Fruit fly (Drosophila melanogaster) whole organism, embryonic: ENCODE measurements around the gene CG42258.

Source experiments
- Aef1 ChIP-seq: fragments of 200-800 bp; sonication (Bioruptor generic); IDR thresholded peaks from 3 replicates; pipeline ENCODE4 v1.3.6; 2022; ENCODE audit warnings: missing biosample characterization, missing genetic modification characterization
- Asciz ChIP-seq: fragments of 200-800 bp; sonication (Bioruptor generic); optimal IDR thresholded peaks from 2 replicates; lab custom pipeline; 2017; ENCODE audit warnings: missing biosample characterization, mild to moderate bottlenecking, missing genetic modification characterization, missing genetic modification reagents
- CG1024 ChIP-seq: fragments of 200-800 bp; sonication (Bioruptor generic); IDR thresholded peaks from 2 replicates; pipeline ENCODE4 v1.3.6; 2022; ENCODE audit warnings: missing biosample characterization, missing genetic modification characterization
- CG10462 ChIP-seq: fragments of 200-800 bp; sonication (Bioruptor generic); optimal IDR thresholded peaks from 2 replicates; lab custom pipeline; 2016; ENCODE audit warnings: missing biosample characterization, missing genetic modification characterization
- CG10543 ChIP-seq: fragments of 200-800 bp; sonication (Bioruptor generic); optimal IDR thresholded peaks from 3 replicates; lab custom pipeline; 2017; ENCODE audit warnings: missing biosample characterization, mild to moderate bottlenecking, missing genetic modification characterization, moderate library complexity
- CG11398 ChIP-seq: fragments of 200-800 bp; sonication (Bioruptor generic); optimal IDR thresholded peaks from 2 replicates; lab custom pipeline; 2016; ENCODE audit warnings: missing biosample characterization, missing genetic modification characterization
- CG12071 ChIP-seq: fragments of 200-800 bp; sonication (Bioruptor generic); optimal IDR thresholded peaks from 3 replicates; lab custom pipeline; 2018; ENCODE audit warnings: missing biosample characterization, mild to moderate bottlenecking, missing genetic modification characterization
- CG12155 ChIP-seq: fragments of 200-800 bp; sonication (Bioruptor generic); optimal IDR thresholded peaks from 3 replicates; lab custom pipeline; 2016; ENCODE audit warnings: missing biosample characterization, missing genetic modification characterization
- CG13894 ChIP-seq: fragments of 200-800 bp; sonication (Bioruptor generic); optimal IDR thresholded peaks from 3 replicates; lab custom pipeline; 2018; ENCODE audit warnings: missing biosample characterization, mild to moderate bottlenecking, missing genetic modification characterization, moderate library complexity
- CG14860 ChIP-seq: fragments of 200-800 bp; sonication (Bioruptor generic); IDR thresholded peaks from 3 replicates; pipeline ENCODE4 v1.3.6; 2022; ENCODE audit warnings: missing biosample characterization, missing genetic modification characterization; ENCODE audit not compliant: partially characterized antibody
- CG2116 ChIP-seq: fragments of 200-800 bp; sonication (Bioruptor generic); optimal IDR thresholded peaks from 3 replicates; lab custom pipeline; 2018; ENCODE audit warnings: missing biosample characterization, mild to moderate bottlenecking, missing genetic modification characterization
- CG30403 ChIP-seq: fragments of 200-800 bp; sonication (Bioruptor generic); optimal IDR thresholded peaks from 3 replicates; lab custom pipeline; 2016; ENCODE audit warnings: missing biosample characterization, missing genetic modification characterization
- CG34224 ChIP-seq: fragments of 200-800 bp; sonication (Bioruptor generic); IDR thresholded peaks from 3 replicates; pipeline ENCODE4 v1.3.6; 2022; ENCODE audit warnings: missing biosample characterization, missing genetic modification characterization; ENCODE audit not compliant: partially characterized antibody
- CG5953 ChIP-seq: fragments of 200-800 bp; sonication (Bioruptor generic); IDR thresholded peaks from 2 replicates; pipeline ENCODE4 v1.3.6; 2022; ENCODE audit warnings: missing biosample characterization, missing genetic modification characterization
- CG6272 ChIP-seq: fragments of 200-800 bp; sonication (Bioruptor generic); IDR thresholded peaks from 2 replicates; pipeline ENCODE4 v1.3.6; 2022; ENCODE audit warnings: missing biosample characterization, missing genetic modification characterization
- CG6654 ChIP-seq: fragments of 200-800 bp; sonication (Bioruptor generic); optimal IDR thresholded peaks from 2 replicates; lab custom pipeline; 2017; ENCODE audit warnings: missing biosample characterization, mild to moderate bottlenecking, missing genetic modification characterization
- CG8089 ChIP-seq: fragments of 200-800 bp; sonication (Bioruptor generic); optimal IDR thresholded peaks from 3 replicates; lab custom pipeline; 2016; ENCODE audit warnings: missing biosample characterization, missing genetic modification characterization
- CG9817 ChIP-seq: fragments of 200-800 bp; sonication (Bioruptor generic); optimal IDR thresholded peaks from 2 replicates; lab custom pipeline; 2018; ENCODE audit warnings: missing biosample characterization, mild to moderate bottlenecking, missing genetic modification characterization, moderate library complexity
- Doc3 ChIP-seq: fragments of 200-800 bp; sonication (Bioruptor generic); IDR thresholded peaks from 3 replicates; pipeline ENCODE4 v1.3.6; 2022; ENCODE audit warnings: missing biosample characterization, missing genetic modification characterization; ENCODE audit not compliant: partially characterized antibody
- GATAe ChIP-seq: fragments of 200-800 bp; sonication (Bioruptor generic); conservative IDR thresholded peaks from 2 replicates; pipeline ENCODE4 v1.3.6; 2022; ENCODE audit warnings: missing biosample characterization, missing genetic modification characterization
- H2.0 ChIP-seq: fragments of 200-800 bp; sonication (Bioruptor generic); IDR thresholded peaks from 2 replicates; pipeline ENCODE4 v1.3.6; 2022; ENCODE audit warnings: missing biosample characterization, missing genetic modification characterization
- HLHmδ ChIP-seq: fragments of 200-800 bp; sonication (Bioruptor generic); optimal IDR thresholded peaks from 2 replicates; lab custom pipeline; 2018; ENCODE audit warnings: missing biosample characterization, mild to moderate bottlenecking, missing genetic modification characterization, moderate library complexity
- Mad ChIP-seq: fragments of 200-800 bp; sonication (Bioruptor generic); optimal IDR thresholded peaks from 2 replicates; lab custom pipeline; 2016; ENCODE audit warnings: missing biosample characterization, missing genetic modification characterization
- Meics ChIP-seq: fragments of 200-800 bp; sonication (Bioruptor generic); optimal IDR thresholded peaks from 2 replicates; lab custom pipeline; 2017; ENCODE audit warnings: missing biosample characterization, mild to moderate bottlenecking, missing genetic modification characterization
- Myb ChIP-seq: fragments of 200-800 bp; sonication (Bioruptor generic); optimal IDR thresholded peaks from 2 replicates; lab custom pipeline; 2016; ENCODE audit warnings: missing biosample characterization, missing genetic modification characterization
- Neu2 ChIP-seq: fragments of 200-800 bp; sonication (Bioruptor generic); optimal IDR thresholded peaks from 3 replicates; lab custom pipeline; 2016; ENCODE audit warnings: missing biosample characterization, missing genetic modification characterization, borderline replicate concordance
- Optix ChIP-seq: fragments of 200-800 bp; sonication (Bioruptor generic); IDR thresholded peaks from 3 replicates; pipeline ENCODE4 v1.3.6; 2022; ENCODE audit warnings: missing biosample characterization, missing genetic modification characterization
- Pdp1 ChIP-seq, 2 experiments: fragments of 200-800 bp; sonication (Bioruptor generic); optimal IDR thresholded peaks; 3 replicates each; lab custom pipeline; 2016; ENCODE audit warnings: missing biosample characterization in 2 of 2, missing genetic modification characterization in 2 of 2, mild to moderate bottlenecking in 1 of 2, moderate library complexity in 1 of 2
- Sox100B ChIP-seq: fragments of 200-800 bp; sonication (Bioruptor generic); optimal IDR thresholded peaks from 3 replicates; lab custom pipeline; 2018; ENCODE audit warnings: missing biosample characterization, mild to moderate bottlenecking, missing genetic modification characterization
- az2 ChIP-seq: fragments of 200-800 bp; sonication (Bioruptor generic); optimal IDR thresholded peaks from 3 replicates; lab custom pipeline; 2016; ENCODE audit warnings: missing biosample characterization, missing genetic modification characterization
- cas ChIP-seq: fragments of 200-800 bp; sonication (Bioruptor generic); IDR thresholded peaks from 2 replicates; pipeline ENCODE4 v1.3.6; 2022; ENCODE audit warnings: missing biosample characterization, missing genetic modification characterization
- cato ChIP-seq: fragments of 200-800 bp; sonication (Bioruptor generic); optimal IDR thresholded peaks from 2 replicates; lab custom pipeline; 2016; ENCODE audit warnings: missing biosample characterization, missing genetic modification characterization, borderline replicate concordance
- chm ChIP-seq: fragments of 200-800 bp; sonication (Bioruptor generic); IDR thresholded peaks from 2 replicates; pipeline ENCODE4 v1.3.6; 2022; ENCODE audit warnings: missing biosample characterization, missing genetic modification characterization
- danr ChIP-seq: fragments of 200-800 bp; sonication (Bioruptor generic); IDR thresholded peaks from 2 replicates; pipeline ENCODE4 v1.3.6; 2022; ENCODE audit warnings: missing biosample characterization, missing genetic modification characterization
- eyg ChIP-seq: fragments of 200-800 bp; sonication (Bioruptor generic); optimal IDR thresholded peaks from 3 replicates; lab custom pipeline; 2016; ENCODE audit warnings: missing biosample characterization, missing genetic modification characterization
- fd64A ChIP-seq: fragments of 200-800 bp; sonication (Bioruptor generic); optimal IDR thresholded peaks from 3 replicates; lab custom pipeline; 2018; ENCODE audit warnings: missing biosample characterization, mild to moderate bottlenecking, missing genetic modification characterization
- ftz-f1 ChIP-seq: fragments of 200-800 bp; sonication (Bioruptor generic); optimal IDR thresholded peaks from 2 replicates; lab custom pipeline; 2016; ENCODE audit warnings: missing biosample characterization, missing genetic modification characterization
- hb ChIP-seq: fragments of 200-800 bp; sonication (Bioruptor generic); IDR thresholded peaks from 3 replicates; pipeline ENCODE4 v1.3.6; 2022; ENCODE audit warnings: missing biosample characterization, missing genetic modification characterization; ENCODE audit not compliant: partially characterized antibody
- inv ChIP-seq: fragments of 200-800 bp; sonication (Bioruptor generic); IDR thresholded peaks from 2 replicates; pipeline ENCODE4 v1.3.6; 2022; ENCODE audit warnings: missing biosample characterization, missing genetic modification characterization; ENCODE audit not compliant: partially characterized antibody
- klu ChIP-seq: fragments of 200-800 bp; sonication (Bioruptor generic); IDR thresholded peaks from 2 replicates; pipeline ENCODE4 v1.3.6; 2022; ENCODE audit warnings: missing biosample characterization, missing genetic modification characterization
- lbe ChIP-seq: fragments of 200-800 bp; sonication (Bioruptor generic); optimal IDR thresholded peaks from 2 replicates; lab custom pipeline; 2016; ENCODE audit warnings: missing biosample characterization, mild to moderate bottlenecking, missing genetic modification characterization
- nau ChIP-seq: fragments of 200-800 bp; sonication (Bioruptor generic); optimal IDR thresholded peaks from 3 replicates; lab custom pipeline; 2017; ENCODE audit warnings: missing biosample characterization, mild to moderate bottlenecking, missing genetic modification characterization, missing genetic modification reagents
- onecut ChIP-seq: fragments of 200-800 bp; sonication (Bioruptor generic); IDR thresholded peaks from 2 replicates; pipeline ENCODE4 v1.3.6; 2022; ENCODE audit warnings: missing biosample characterization, missing genetic modification characterization
- pfk ChIP-seq: fragments of 200-800 bp; sonication (Bioruptor generic); optimal IDR thresholded peaks from 2 replicates; lab custom pipeline; 2018; ENCODE audit warnings: missing biosample characterization, mild to moderate bottlenecking, missing genetic modification characterization, moderate library complexity
- phol ChIP-seq: fragments of 200-800 bp; sonication (Bioruptor generic); optimal IDR thresholded peaks from 3 replicates; lab custom pipeline; 2018; ENCODE audit warnings: missing biosample characterization, mild to moderate bottlenecking, missing genetic modification characterization, moderate library complexity
- ranshi ChIP-seq: fragments of 200-800 bp; sonication (Bioruptor generic); IDR thresholded peaks from 2 replicates; pipeline ENCODE4 v1.3.6; 2022; ENCODE audit warnings: missing biosample characterization, missing genetic modification characterization
- seq ChIP-seq: fragments of 200-800 bp; sonication (Bioruptor generic); IDR thresholded peaks from 2 replicates; pipeline ENCODE4 v1.3.6; 2022; ENCODE audit warnings: missing biosample characterization, missing genetic modification characterization
- sr ChIP-seq: fragments of 200-800 bp; sonication (Bioruptor generic); IDR thresholded peaks from 3 replicates; pipeline ENCODE4 v1.3.6; 2022; ENCODE audit warnings: missing biosample characterization, missing genetic modification characterization
- z ChIP-seq: fragments of 200-800 bp; sonication (Bioruptor generic); IDR thresholded peaks from 3 replicates; pipeline ENCODE4 v1.3.6; 2022; ENCODE audit warnings: missing biosample characterization, missing genetic modification characterization

The CG42258 gene

DNA sequence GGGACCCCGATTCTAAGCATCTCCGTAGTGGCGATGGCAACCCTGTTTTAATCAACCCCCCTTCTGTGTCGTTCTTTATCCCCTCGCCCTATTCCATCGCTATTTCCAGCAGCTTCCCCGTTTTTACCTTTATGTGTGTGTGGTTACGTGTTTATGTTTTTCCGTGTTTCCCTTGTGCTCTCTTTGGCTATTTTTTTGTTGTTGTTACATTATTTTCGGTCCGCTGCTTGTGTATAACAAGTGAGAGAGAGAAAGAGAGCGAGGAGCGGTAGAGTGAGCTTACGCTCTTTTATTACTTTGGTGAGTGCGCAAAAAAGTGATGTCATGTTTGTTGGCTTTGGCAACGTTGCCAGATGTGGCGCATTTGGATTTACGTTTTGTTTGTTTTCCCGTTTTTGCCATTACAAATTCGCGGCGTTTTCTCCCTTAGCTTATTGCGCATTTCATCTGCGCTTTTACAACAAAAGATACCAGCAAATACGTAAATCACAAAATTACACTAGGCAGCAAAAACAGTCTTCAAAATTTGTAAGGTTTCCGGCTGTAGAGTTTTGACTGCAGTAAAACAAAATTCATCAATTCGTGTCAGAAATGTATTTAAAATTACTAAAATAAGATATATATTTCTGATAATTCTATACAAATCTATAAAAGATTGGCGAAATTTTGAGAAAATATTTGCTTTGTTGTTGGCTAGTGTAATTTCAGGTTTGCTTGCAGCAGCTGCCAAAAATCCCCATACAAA, 7.0 kb downstream of the CG42258 start (continued):
- TF ChIP-seq lbe (GFP tag; lab: Kevin White, UChicago): no peak
- no peak for TF ChIP-seq CG1024 (GFP tag; lab: Robert Waterston, UW)
- TF ChIP-seq klu (GFP tag; lab: Robert Waterston, UW): peak; percentile 59; the same call in 1 of the 2 replicates
- no peak for TF ChIP-seq CG13894 (tag; lab: Kevin White, UChicago)
- peak; percentile 28 for TF ChIP-seq CG6654 (GFP tag; lab: Kevin White, UChicago)
- no peak for TF ChIP-seq CG10462 (GFP tag; lab: Kevin White, UChicago)
- TF ChIP-seq az2 (GFP tag; lab: Kevin White, UChicago): peak; percentile 40
- peak; percentile 65 for TF ChIP-seq Sox100B (GFP tag; lab: Kevin White, UChicago)
- TF ChIP-seq Pdp1 (GFP tag; optimal IDR thresholded peaks at IDR 0.05; lab: Kevin White, UChicago): peak in 1 of 2 experiments; percentile 92
- peak; percentile 60 for TF ChIP-seq H2.0
- TF ChIP-seq Myb (GFP tag; lab: Kevin White, UChicago): no peak
- TF ChIP-seq CG30403 (GFP tag; lab: Kevin White, UChicago): no peak
- no peak for TF ChIP-seq Optix (GFP tag; lab: Robert Waterston, UW)
- TF ChIP-seq Mad (GFP tag; lab: Kevin White, UChicago): no peak
- no peak for TF ChIP-seq HLHmδ (GFP tag; lab: Kevin White, UChicago)
- TF ChIP-seq sr (GFP tag; lab: Robert Waterston, UW): no peak
- no peak for TF ChIP-seq cas
- peak; percentile 78 for TF ChIP-seq Meics (GFP tag; lab: Kevin White, UChicago)
- TF ChIP-seq CG12071 (GFP tag; lab: Kevin White, UChicago): no peak
- TF ChIP-seq phol (tag; lab: Kevin White, UChicago): peak; percentile 53
- no peak for TF ChIP-seq GATAe (GFP tag; lab: Robert Waterston, UW)
- no peak for TF ChIP-seq CG14860
- TF ChIP-seq chm: no peak; the same call in 1 of the 2 replicates
- TF ChIP-seq onecut (GFP tag; lab: Robert Waterston, UW): 0 out of 2 replicates have a peak, but pooled peaks have one; percentile 14
- TF ChIP-seq seq: peak; percentile 67
- no peak for TF ChIP-seq CG11398 (GFP tag; lab: Kevin White, UChicago)
- TF ChIP-seq CG10543 (GFP tag; lab: Kevin White, UChicago): peak; percentile 26
- no peak for TF ChIP-seq CG12155 (GFP tag; lab: Kevin White, UChicago)
- no peak for TF ChIP-seq CG8089 (GFP tag; lab: Kevin White, UChicago)
- TF ChIP-seq z (GFP tag; lab: Robert Waterston, UW): no peak
- peak; percentile 69 for TF ChIP-seq Aef1 (GFP tag; lab: Robert Waterston, UW)
- no peak for TF ChIP-seq inv (GFP tag; lab: Robert Waterston, UW)
- no peak for TF ChIP-seq Doc3 (GFP tag; lab: Robert Waterston, UW)
- no peak for TF ChIP-seq nau (GFP tag; lab: Kevin White, UChicago)
- no peak for TF ChIP-seq CG2116 (GFP tag; lab: Kevin White, UChicago)
- TF ChIP-seq eyg (GFP tag; lab: Kevin White, UChicago): no peak
- no peak for TF ChIP-seq ftz-f1 (GFP tag; lab: Kevin White, UChicago)
- peak; percentile 67 for TF ChIP-seq ranshi (GFP tag; lab: Robert Waterston, UW)
- TF ChIP-seq danr: 0 out of 2 replicates have a peak, but pooled peaks have one; percentile 40
- no peak for TF ChIP-seq hb
- TF ChIP-seq pfk (GFP tag; lab: Kevin White, UChicago): no peak
- TF ChIP-seq cato (GFP tag; lab: Kevin White, UChicago): no peak
- TF ChIP-seq CG5953 (GFP tag; lab: Robert Waterston, UW): no peak
- peak; percentile 50 for TF ChIP-seq Asciz (GFP tag; lab: Kevin White, UChicago)
- TF ChIP-seq CG6272: peak; percentile 17; the same call in 1 of the 2 replicates
- no peak for TF ChIP-seq Neu2 (GFP tag; lab: Kevin White, UChicago)
- peak; percentile 59 for TF ChIP-seq CG34224 (GFP tag; lab: Robert Waterston, UW)
- peak; percentile 59 for TF ChIP-seq CG9817 (tag; lab: Kevin White, UChicago)
- no peak for TF ChIP-seq fd64A (GFP tag; lab: Kevin White, UChicago)
